Fruit fly (Drosophila melanogaster) S2 (cell line): Measurements from ENCODE around the gene Pcd.

Experiments
- CG8478 ChIP-seq: fragments of >200 bp; optimal IDR thresholded peaks from 2 replicates; lab custom pipeline; 2018
- CTCF ChIP-seq, 2 experiments: fragments of >200 bp; optimal IDR thresholded peaks; 2 replicates each; lab custom pipeline; 2018

- no peak for TF ChIP-seq CG8478 (lab: Kevin White, UChicago)
- no peak for TF ChIP-seq CTCF (optimal IDR thresholded peaks at IDR 0.05; lab: Kevin White, UChicago)
These were observed 21.2 kb upstream of the Pcd start for dm6 chr3R:29701739-29702138.
